Fruit fly (Drosophila melanogaster) whole organism, embryonic: ENCODE measurements around the gene SLC5A11.

Experiments
- Asciz ChIP-seq: fragments of 200-800 bp; sonication (Bioruptor generic); optimal IDR thresholded peaks from 2 replicates; lab custom pipeline; 2017; ENCODE audit warnings: missing biosample characterization, mild to moderate bottlenecking, missing genetic modification characterization, missing genetic modification reagents
- Atf3 ChIP-seq: fragments of 200-800 bp; sonication (Bioruptor generic); optimal IDR thresholded peaks from 3 replicates; lab custom pipeline; 2016; ENCODE audit warnings: missing biosample characterization, missing genetic modification characterization
- CG11695 ChIP-seq: fragments of 200-800 bp; sonication (Bioruptor generic); IDR thresholded peaks from 3 replicates; pipeline ENCODE4 v1.3.6; 2022; ENCODE audit warnings: missing biosample characterization, missing genetic modification characterization
- CG12769 ChIP-seq: fragments of 200-800 bp; sonication (Bioruptor generic); optimal IDR thresholded peaks from 2 replicates; lab custom pipeline; 2019; ENCODE audit warnings: missing biosample characterization, mild to moderate bottlenecking, missing genetic modification characterization, moderate library complexity
- CG13624 ChIP-seq: fragments of 200-800 bp; sonication (Bioruptor generic); optimal IDR thresholded peaks from 2 replicates; lab custom pipeline; 2016; ENCODE audit warnings: missing biosample characterization, missing genetic modification characterization
- CG17612 ChIP-seq: fragments of 200-800 bp; sonication (Bioruptor generic); IDR thresholded peaks from 2 replicates; pipeline ENCODE4 v1.3.6; 2022; ENCODE audit warnings: missing biosample characterization, missing genetic modification characterization
- CG2199 ChIP-seq: fragments of 200-800 bp; sonication (Bioruptor generic); IDR thresholded peaks from 3 replicates; pipeline ENCODE4 v1.3.6; 2022; ENCODE audit warnings: missing biosample characterization, missing genetic modification characterization
- CG2875 ChIP-seq: fragments of 200-800 bp; sonication (Bioruptor generic); optimal IDR thresholded peaks from 2 replicates; lab custom pipeline; 2017; ENCODE audit warnings: missing biosample characterization, mild to moderate bottlenecking, missing genetic modification characterization, missing genetic modification reagents
- CG34376 ChIP-seq: fragments of 200-800 bp; sonication (Bioruptor generic); optimal IDR thresholded peaks from 2 replicates; lab custom pipeline; 2018; ENCODE audit warnings: missing biosample characterization, mild to moderate bottlenecking, missing genetic modification characterization
- CG42726 ChIP-seq: fragments of 200-800 bp; sonication (Bioruptor generic); IDR thresholded peaks from 2 replicates; pipeline ENCODE4 v1.3.6; 2022; ENCODE audit warnings: missing biosample characterization, missing genetic modification characterization; ENCODE audit not compliant: partially characterized antibody
- CG4282 ChIP-seq: fragments of 200-800 bp; sonication (Bioruptor generic); optimal IDR thresholded peaks from 2 replicates; lab custom pipeline; 2016; ENCODE audit warnings: missing biosample characterization, missing genetic modification characterization
- CG4360 ChIP-seq: fragments of 200-800 bp; sonication (Bioruptor generic); IDR thresholded peaks from 2 replicates; pipeline ENCODE4 v1.3.6; 2022; ENCODE audit warnings: missing biosample characterization, missing genetic modification characterization
- CG6813 ChIP-seq: fragments of 200-800 bp; sonication (Bioruptor generic); optimal IDR thresholded peaks from 2 replicates; lab custom pipeline; 2017; ENCODE audit warnings: missing biosample characterization, missing genetic modification characterization, mild to moderate bottlenecking, moderate library complexity, missing genetic modification reagents
- CG7357 ChIP-seq: fragments of 200-800 bp; sonication (Bioruptor generic); IDR thresholded peaks from 3 replicates; pipeline ENCODE4 v1.3.6; 2022; ENCODE audit warnings: missing biosample characterization, missing genetic modification characterization
- CG7745 ChIP-seq: fragments of 200-800 bp; sonication (Bioruptor generic); optimal IDR thresholded peaks from 2 replicates; lab custom pipeline; 2018; ENCODE audit warnings: missing biosample characterization, mild to moderate bottlenecking, missing genetic modification characterization, moderate library complexity
- CG8359 ChIP-seq: fragments of 200-800 bp; sonication (Bioruptor generic); optimal IDR thresholded peaks from 2 replicates; lab custom pipeline; 2017; ENCODE audit warnings: missing biosample characterization, mild to moderate bottlenecking, missing genetic modification characterization, borderline replicate concordance
- Dp ChIP-seq: fragments of 200-800 bp; sonication (Bioruptor generic); optimal IDR thresholded peaks from 2 replicates; lab custom pipeline; 2018; ENCODE audit warnings: missing biosample characterization, mild to moderate bottlenecking, missing genetic modification characterization, moderate library complexity
- Dref ChIP-seq: fragments of 200-800 bp; sonication (Bioruptor generic); IDR thresholded peaks from 2 replicates; pipeline ENCODE4 v1.3.6; 2022; ENCODE audit warnings: missing biosample characterization, missing genetic modification characterization
- E2f2 ChIP-seq: fragments of 200-800 bp; sonication (Bioruptor generic); IDR thresholded peaks from 2 replicates; pipeline ENCODE4 v1.3.6; 2022; ENCODE audit warnings: missing biosample characterization, missing genetic modification characterization
- Gsc ChIP-seq: fragments of 200-800 bp; sonication (Bioruptor generic); IDR thresholded peaks from 2 replicates; pipeline ENCODE4 v1.3.6; 2022; ENCODE audit warnings: missing biosample characterization, missing genetic modification characterization
- HLH4C ChIP-seq: fragments of 200-800 bp; sonication (Bioruptor generic); IDR thresholded peaks from 3 replicates; pipeline ENCODE4 v1.3.6; 2022; ENCODE audit warnings: missing biosample characterization, missing genetic modification characterization; ENCODE audit not compliant: partially characterized antibody
- HLHmδ ChIP-seq: fragments of 200-800 bp; sonication (Bioruptor generic); optimal IDR thresholded peaks from 2 replicates; lab custom pipeline; 2018; ENCODE audit warnings: missing biosample characterization, mild to moderate bottlenecking, missing genetic modification characterization, moderate library complexity
- Hey ChIP-seq: fragments of 200-800 bp; sonication (Bioruptor generic); optimal IDR thresholded peaks from 3 replicates; lab custom pipeline; 2018; ENCODE audit warnings: missing biosample characterization, mild to moderate bottlenecking, missing genetic modification characterization
- HmgD ChIP-seq: fragments of 200-800 bp; sonication (Bioruptor generic); optimal IDR thresholded peaks from 3 replicates; lab custom pipeline; 2016; ENCODE audit warnings: missing biosample characterization, missing genetic modification characterization
- Hr78 ChIP-seq, 2 experiments: fragments of 200-800 bp in 1 of 2; fragments of >200 bp in 1 of 2; sonication (Bioruptor generic) in 1 of 2; optimal IDR thresholded peaks; 2 replicates each; lab custom pipeline; 2017 to 2019; ENCODE audit warnings: missing biosample characterization in 2 of 2, missing genetic modification characterization in 2 of 2, mild to moderate bottlenecking in 1 of 2, moderate library complexity in 1 of 2
- Med ChIP-seq: fragments of 200-800 bp; sonication (Bioruptor generic); peaks from one replicate; lab custom pipeline; 2016; ENCODE audit warnings: missing biosample characterization, missing genetic modification characterization, mild to moderate bottlenecking, inconsistent platforms, moderate library complexity
- NC2β ChIP-seq: fragments of 200-800 bp; sonication (Bioruptor generic); optimal IDR thresholded peaks from 2 replicates; lab custom pipeline; 2016; ENCODE audit warnings: missing biosample characterization, missing genetic modification characterization
- Pdp1 ChIP-seq, 2 experiments: fragments of 200-800 bp; sonication (Bioruptor generic); optimal IDR thresholded peaks; 3 replicates each; lab custom pipeline; 2016; ENCODE audit warnings: missing biosample characterization in 2 of 2, missing genetic modification characterization in 2 of 2, mild to moderate bottlenecking in 1 of 2, moderate library complexity in 1 of 2
- Scr ChIP-seq: fragments of 200-800 bp; sonication (Bioruptor generic); IDR thresholded peaks from 2 replicates; pipeline ENCODE4 v1.3.6; 2022; ENCODE audit warnings: missing biosample characterization, missing genetic modification characterization; ENCODE audit not compliant: partially characterized antibody
- Vsx1 ChIP-seq: fragments of 200-800 bp; sonication (Bioruptor generic); optimal IDR thresholded peaks from 2 replicates; lab custom pipeline; 2017; ENCODE audit warnings: missing biosample characterization, mild to moderate bottlenecking, missing genetic modification characterization, missing genetic modification reagents
- Xbp1 ChIP-seq: fragments of 200-800 bp; sonication (Bioruptor generic); optimal IDR thresholded peaks from 3 replicates; lab custom pipeline; 2016; ENCODE audit warnings: missing biosample characterization, mild to moderate bottlenecking, missing genetic modification characterization
- chinmo ChIP-seq: fragments of 200-800 bp; sonication (Bioruptor generic); IDR thresholded peaks from 4 replicates; pipeline ENCODE4 v1.3.6; 2022; ENCODE audit warnings: missing biosample characterization, missing genetic modification characterization; ENCODE audit not compliant: partially characterized antibody
- cwo ChIP-seq: fragments of 200-800 bp; sonication (Bioruptor generic); optimal IDR thresholded peaks from 3 replicates; lab custom pipeline; 2017; ENCODE audit warnings: missing biosample characterization, missing genetic modification characterization, mild to moderate bottlenecking, moderate library complexity, missing genetic modification reagents
- dmrt99B ChIP-seq: fragments of 200-800 bp; sonication (Bioruptor generic); optimal IDR thresholded peaks from 2 replicates; lab custom pipeline; 2018; ENCODE audit warnings: missing biosample characterization, mild to moderate bottlenecking, missing genetic modification characterization, moderate library complexity
- eve ChIP-seq, 2 experiments: fragments of >200 bp; optimal IDR thresholded peaks; 2 replicates each; lab custom pipeline; 2017; ENCODE audit warnings: missing biosample characterization in 2 of 2, missing genetic modification characterization in 2 of 2
- exex ChIP-seq: fragments of 200-800 bp; sonication (Bioruptor generic); optimal IDR thresholded peaks from 4 replicates; lab custom pipeline; 2018; ENCODE audit warnings: missing biosample characterization, mild to moderate bottlenecking, missing genetic modification characterization, moderate library complexity
- grn ChIP-seq: fragments of 200-800 bp; sonication (Bioruptor generic); optimal IDR thresholded peaks from 3 replicates; lab custom pipeline; 2017; ENCODE audit warnings: missing biosample characterization, missing genetic modification characterization
- gro ChIP-seq: fragments of 200-800 bp; sonication (Bioruptor generic); optimal IDR thresholded peaks from 2 replicates; lab custom pipeline; 2016; ENCODE audit warnings: missing biosample characterization, missing genetic modification characterization
- ham ChIP-seq: fragments of 200-800 bp; sonication (Bioruptor generic); IDR thresholded peaks from 2 replicates; pipeline ENCODE4 v1.3.6; 2022; ENCODE audit warnings: missing biosample characterization, missing genetic modification characterization
- hbn ChIP-seq: fragments of 200-800 bp; sonication (Bioruptor generic); IDR thresholded peaks from 2 replicates; pipeline ENCODE4 v1.3.6; 2022; ENCODE audit warnings: missing biosample characterization, missing genetic modification characterization; ENCODE audit not compliant: partially characterized antibody
- kah ChIP-seq: fragments of 200-800 bp; sonication (Bioruptor generic); optimal IDR thresholded peaks from 2 replicates; lab custom pipeline; 2018; ENCODE audit warnings: missing biosample characterization, mild to moderate bottlenecking, missing genetic modification characterization
- lab ChIP-seq: fragments of 200-800 bp; sonication (Bioruptor generic); optimal IDR thresholded peaks from 3 replicates; lab custom pipeline; 2017; ENCODE audit warnings: missing biosample characterization, missing genetic modification characterization, mild to moderate bottlenecking, moderate library complexity, missing genetic modification reagents
- mirr ChIP-seq: fragments of 200-800 bp; sonication (Bioruptor generic); optimal IDR thresholded peaks from 3 replicates; lab custom pipeline; 2018; ENCODE audit warnings: missing biosample characterization, mild to moderate bottlenecking, missing genetic modification characterization
- pfk ChIP-seq: fragments of 200-800 bp; sonication (Bioruptor generic); optimal IDR thresholded peaks from 2 replicates; lab custom pipeline; 2018; ENCODE audit warnings: missing biosample characterization, mild to moderate bottlenecking, missing genetic modification characterization, moderate library complexity
- sug ChIP-seq: fragments of 200-800 bp; optimal IDR thresholded peaks from 2 replicates; lab custom pipeline; 2019; ENCODE audit warnings: missing biosample characterization, mild to moderate bottlenecking, missing genetic modification characterization, moderate library complexity
- trem ChIP-seq: fragments of 200-800 bp; optimal IDR thresholded peaks from 3 replicates; lab custom pipeline; 2019; ENCODE audit warnings: missing biosample characterization, mild to moderate bottlenecking, missing genetic modification characterization, moderate library complexity
- vvl ChIP-seq: fragments of 200-800 bp; sonication (Bioruptor generic); IDR thresholded peaks from 2 replicates; pipeline ENCODE4 v1.3.6; 2022; ENCODE audit warnings: missing biosample characterization, missing genetic modification characterization
- wdn ChIP-seq: fragments of 200-800 bp; sonication (Bioruptor generic); IDR thresholded peaks from 2 replicates; pipeline ENCODE4 v1.3.6; 2022; ENCODE audit warnings: missing biosample characterization, missing genetic modification characterization
- z ChIP-seq: fragments of 200-800 bp; sonication (Bioruptor generic); IDR thresholded peaks from 3 replicates; pipeline ENCODE4 v1.3.6; 2022; ENCODE audit warnings: missing biosample characterization, missing genetic modification characterization

SLC5A11 gene

DNA sequence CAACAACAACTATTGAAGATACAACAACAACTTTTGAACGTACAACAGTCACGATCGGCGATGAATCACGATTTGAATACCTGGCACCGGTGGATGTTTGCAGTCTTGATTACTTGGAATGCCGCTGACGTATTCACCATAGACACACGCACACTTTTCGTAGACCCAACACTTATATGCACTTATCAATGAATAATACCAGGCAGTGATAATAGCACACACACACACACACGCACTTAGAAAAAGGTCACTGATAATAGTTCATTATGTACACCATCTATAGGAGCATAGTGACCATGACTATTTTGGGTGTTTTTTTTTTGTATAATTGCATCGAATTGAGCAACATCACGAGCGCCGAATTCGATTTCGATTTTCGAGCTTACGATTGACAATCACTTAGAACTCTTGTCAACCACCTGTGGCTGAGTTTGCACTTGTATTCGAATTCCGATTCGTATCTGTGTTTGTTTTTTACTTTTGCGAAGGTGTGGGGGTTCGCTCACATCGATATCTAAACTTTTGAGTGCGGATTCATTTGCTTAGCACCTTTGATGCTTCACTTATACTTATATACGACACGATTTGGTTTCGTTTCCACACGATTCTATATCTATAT, 34.2 kb upstream of the SLC5A11 start (continued):
- TF ChIP-seq CG6813 (GFP tag; lab: Kevin White, UChicago) (peak; percentile 16), Atf3 (GFP tag; lab: Kevin White, UChicago) (no peak), CG2875 (GFP tag; lab: Kevin White, UChicago) (no peak), CG4360 (GFP tag; lab: Robert Waterston, UW) (peak; percentile 72), mirr (peak; percentile 24), Asciz (peak; percentile 26), CG4282 (GFP tag; lab: Kevin White, UChicago) (no peak), Hey (tag; lab: Kevin White, UChicago) (peak; percentile 41), ham (GFP tag; lab: Robert Waterston, UW) (no peak), Pdp1 (GFP tag; optimal IDR thresholded peaks at IDR 0.05; lab: Kevin White, UChicago) (peak in 1 of 2 experiments; percentile 73), eve (GFP tag; optimal IDR thresholded peaks at IDR 0.05; lab: Kevin White, UChicago) (peak in 1 of 2 experiments; percentile 74), CG11695 (GFP tag; lab: Robert Waterston, UW) (no peak), Med (peak; percentile 29), Xbp1 (GFP tag; lab: Kevin White, UChicago) (no peak), CG7357 (GFP tag; lab: Robert Waterston, UW) (no peak), CG12769 (tag; lab: Kevin White, UChicago) (no peak), HLH4C (GFP tag; lab: Robert Waterston, UW) (no peak), z (GFP tag; lab: Robert Waterston, UW) (peak; percentile 43; the same call in 1 of the 3 replicates), exex (tag; lab: Kevin White, UChicago) (peak; percentile 55), kah (peak; percentile 88), Hr78 (GFP tag; optimal IDR thresholded peaks at IDR 0.05; lab: Kevin White, UChicago) (peak in 1 of 2 experiments; percentile 90), CG13624 (no peak), wdn (GFP tag; lab: Robert Waterston, UW) (no peak), dmrt99B (tag; lab: Kevin White, UChicago) (no peak), hbn (GFP tag; lab: Robert Waterston, UW) (no peak), CG8359 (GFP tag; lab: Kevin White, UChicago) (peak; percentile 9), E2f2 (GFP tag; lab: Robert Waterston, UW) (no peak), NC2β (no peak), HLHmδ (GFP tag; lab: Kevin White, UChicago) (no peak), pfk (GFP tag; lab: Kevin White, UChicago) (no peak), chinmo (GFP tag; lab: Robert Waterston, UW) (peak; percentile 75; the same call in 3 of the 4 replicates), Vsx1 (no peak), lab (GFP tag; lab: Kevin White, UChicago) (peak; percentile 21), CG34376 (GFP tag; lab: Kevin White, UChicago) (peak; percentile 42), CG17612 (no peak), trem (no peak), CG7745 (tag; lab: Kevin White, UChicago) (no peak), HmgD (no peak), gro (GFP tag; lab: Kevin White, UChicago) (peak; percentile 22), Dp (no peak), grn (GFP tag; lab: Kevin White, UChicago) (peak; percentile 4), vvl (no peak), Gsc (GFP tag; lab: Robert Waterston, UW) (no peak), cwo (GFP tag; lab: Kevin White, UChicago) (peak; percentile 19), Dref (no peak), Scr (no peak), sug (tag; lab: Kevin White, UChicago) (peak; percentile 12), CG2199 (GFP tag; lab: Robert Waterston, UW) (no peak), CG42726 (GFP tag; lab: Robert Waterston, UW) (no peak)
